Worm (Caenorhabditis elegans) whole organism, late embryonic: ENCODE data around the gene rmd-1.

ENCODE experiments used
- C08G9.2 ChIP-seq: sonication (generic microtip); optimal IDR thresholded peaks from 2 replicates; lab custom pipeline; 2016; ENCODE audit warnings: mild to moderate bottlenecking, missing genetic modification characterization, moderate library complexity, missing compliant biosample characterization
- C38D4.7 ChIP-seq: fragments of 200-800 bp; sonication (Bioruptor generic); optimal IDR thresholded peaks from 2 replicates; lab custom pipeline; 2018; ENCODE audit warnings: mild to moderate bottlenecking, missing genetic modification characterization, moderate library complexity, missing compliant biosample characterization
- F13H6.1 ChIP-seq: sonication (generic microtip); optimal IDR thresholded peaks from 2 replicates; lab custom pipeline; 2016; ENCODE audit warnings: missing genetic modification characterization, missing compliant biosample characterization
- ama-1 ChIP-seq: fragments of 150-350 bp; optimal IDR thresholded peaks from 2 replicates; lab custom pipeline; 2014
- fkh-10 ChIP-seq: fragments of 150-350 bp; optimal IDR thresholded peaks from 2 replicates; lab custom pipeline; 2014; ENCODE audit warnings: missing biosample characterization, missing genetic modification reagents, missing genetic modification characterization
- fkh-6 ChIP-seq: sonication (generic microtip); optimal IDR thresholded peaks from 2 replicates; lab custom pipeline; 2016; ENCODE audit warnings: missing genetic modification characterization, missing compliant biosample characterization
- pqm-1 ChIP-seq: sonication (generic microtip); optimal IDR thresholded peaks from 2 replicates; lab custom pipeline; 2016; ENCODE audit warnings: missing genetic modification characterization, missing compliant biosample characterization
- tbx-2 ChIP-seq: sonication (generic microtip); optimal IDR thresholded peaks from 2 replicates; lab custom pipeline; 2016; ENCODE audit warnings: missing genetic modification characterization, missing compliant biosample characterization

ce11 chrIII:9776323-9776722 lies 17.4 kb downstream of the rmd-1 start, which contains the start of gene usp-46:
- TF ChIP-seq C38D4.7 (GFP tag; lab: Kevin White, UChicago) (no peak), pqm-1 (tag; lab: Kevin White, UChicago) (no peak), tbx-2 (no peak), fkh-6 (tag; lab: Kevin White, UChicago) (no peak), ama-1 (lab: Kevin White, UChicago) (no peak), fkh-10 (GFP tag; lab: Kevin White, UChicago) (no peak), C08G9.2 (no peak), F13H6.1 (tag; lab: Kevin White, UChicago) (no peak)
